Fruit fly (Drosophila melanogaster) whole organism, embryonic: ENCODE measurements around the gene Snx3.

Source experiments
- Awh ChIP-seq: fragments of 200-800 bp; sonication (Bioruptor generic); IDR thresholded peaks from 2 replicates; pipeline ENCODE4, ENCODE4 v1.3.6; 2022; ENCODE audit warnings: missing biosample characterization, missing genetic modification characterization
- CG10274 ChIP-seq: fragments of 200-800 bp; sonication (Bioruptor generic); optimal IDR thresholded peaks from 3 replicates; lab custom pipeline; 2017; ENCODE audit warnings: missing biosample characterization, mild to moderate bottlenecking, missing genetic modification characterization
- CG10543 ChIP-seq: fragments of 200-800 bp; sonication (Bioruptor generic); optimal IDR thresholded peaks from 3 replicates; lab custom pipeline; 2017; ENCODE audit warnings: missing biosample characterization, mild to moderate bottlenecking, missing genetic modification characterization, moderate library complexity
- CG11085 ChIP-seq: fragments of 200-800 bp; sonication (Bioruptor generic); IDR thresholded peaks from 2 replicates; pipeline ENCODE4 v1.3.6; 2022; ENCODE audit warnings: missing biosample characterization, missing genetic modification characterization
- CG12769 ChIP-seq: fragments of 200-800 bp; sonication (Bioruptor generic); optimal IDR thresholded peaks from 2 replicates; lab custom pipeline; 2019; ENCODE audit warnings: missing biosample characterization, mild to moderate bottlenecking, missing genetic modification characterization, moderate library complexity
- CG13894 ChIP-seq: fragments of 200-800 bp; sonication (Bioruptor generic); optimal IDR thresholded peaks from 3 replicates; lab custom pipeline; 2018; ENCODE audit warnings: missing biosample characterization, mild to moderate bottlenecking, missing genetic modification characterization, moderate library complexity
- CG14667 ChIP-seq: fragments of 200-800 bp; sonication (Bioruptor generic); IDR thresholded peaks from 2 replicates; pipeline ENCODE4 v1.3.6; 2022; ENCODE audit warnings: missing biosample characterization, missing genetic modification characterization
- CG15269 ChIP-seq: fragments of 200-800 bp; sonication (Bioruptor generic); optimal IDR thresholded peaks from 2 replicates; lab custom pipeline; 2018; ENCODE audit warnings: missing biosample characterization, mild to moderate bottlenecking, missing genetic modification characterization, moderate library complexity
- CG1603 ChIP-seq: fragments of 200-800 bp; sonication (Bioruptor generic); optimal IDR thresholded peaks from 2 replicates; lab custom pipeline; 2019; ENCODE audit warnings: missing biosample characterization, mild to moderate bottlenecking, missing genetic modification characterization, moderate library complexity
- CG16779 ChIP-seq: fragments of 200-800 bp; sonication (Bioruptor generic); IDR thresholded peaks from 2 replicates; pipeline ENCODE4 v1.3.6; 2022; ENCODE audit warnings: missing biosample characterization, missing genetic modification characterization
- CG18011 ChIP-seq: fragments of 200-800 bp; sonication (Bioruptor generic); optimal IDR thresholded peaks from 2 replicates; lab custom pipeline; 2017; ENCODE audit warnings: missing biosample characterization, missing genetic modification characterization, mild to moderate bottlenecking, moderate library complexity, missing genotype
- CG18764 ChIP-seq: fragments of 200-800 bp; sonication (Bioruptor generic); optimal IDR thresholded peaks from 3 replicates; lab custom pipeline; 2016; ENCODE audit warnings: missing biosample characterization, missing genetic modification characterization
- CG2129 ChIP-seq: fragments of 200-800 bp; sonication (Bioruptor generic); IDR thresholded peaks from 2 replicates; pipeline ENCODE4 v1.3.6; 2022; ENCODE audit warnings: missing biosample characterization, missing genetic modification characterization; ENCODE audit not compliant: partially characterized antibody
- CG2678 ChIP-seq: fragments of 200-800 bp; sonication (Bioruptor generic); optimal IDR thresholded peaks from 3 replicates; lab custom pipeline; 2019; ENCODE audit warnings: missing biosample characterization, mild to moderate bottlenecking, missing genetic modification characterization, moderate library complexity
- CG34224 ChIP-seq: fragments of 200-800 bp; sonication (Bioruptor generic); IDR thresholded peaks from 3 replicates; pipeline ENCODE4 v1.3.6; 2022; ENCODE audit warnings: missing biosample characterization, missing genetic modification characterization; ENCODE audit not compliant: partially characterized antibody
- CG34376 ChIP-seq: fragments of 200-800 bp; sonication (Bioruptor generic); optimal IDR thresholded peaks from 2 replicates; lab custom pipeline; 2018; ENCODE audit warnings: missing biosample characterization, mild to moderate bottlenecking, missing genetic modification characterization
- CG6765 ChIP-seq: fragments of 200-800 bp; sonication (Bioruptor generic); optimal IDR thresholded peaks from 3 replicates; lab custom pipeline; 2017; ENCODE audit warnings: missing biosample characterization, mild to moderate bottlenecking, missing genetic modification characterization
- CG7372 ChIP-seq: fragments of 200-800 bp; sonication (Bioruptor generic); IDR thresholded peaks from 2 replicates; pipeline ENCODE4 v1.3.6; 2022; ENCODE audit warnings: missing biosample characterization, missing genetic modification characterization
- Deaf1 ChIP-seq: fragments of 200-800 bp; optimal IDR thresholded peaks from 3 replicates; lab custom pipeline; 2019; ENCODE audit warnings: missing biosample characterization, mild to moderate bottlenecking, missing genetic modification characterization, moderate library complexity
- ERR ChIP-seq: fragments of 200-800 bp; sonication (Bioruptor generic); optimal IDR thresholded peaks from 2 replicates; lab custom pipeline; 2016; ENCODE audit warnings: missing biosample characterization, missing genetic modification characterization
- Ets65A ChIP-seq: fragments of 200-800 bp; sonication (Bioruptor generic); peaks from one replicate; lab custom pipeline; 2016; ENCODE audit warnings: missing biosample characterization, missing genetic modification characterization
- GATAe ChIP-seq: fragments of 200-800 bp; sonication (Bioruptor generic); conservative IDR thresholded peaks from 2 replicates; pipeline ENCODE4 v1.3.6; 2022; ENCODE audit warnings: missing biosample characterization, missing genetic modification characterization
- H2.0 ChIP-seq: fragments of 200-800 bp; sonication (Bioruptor generic); IDR thresholded peaks from 2 replicates; pipeline ENCODE4 v1.3.6; 2022; ENCODE audit warnings: missing biosample characterization, missing genetic modification characterization
- Hmr ChIP-seq: fragments of 200-800 bp; sonication (Bioruptor generic); optimal IDR thresholded peaks from 3 replicates; lab custom pipeline; 2017; ENCODE audit warnings: mild to moderate bottlenecking, missing biosample characterization, missing genetic modification reagents, missing genetic modification characterization
- Jarid2 ChIP-seq: fragments of 200-800 bp; sonication (Bioruptor generic); optimal IDR thresholded peaks from 3 replicates; lab custom pipeline; 2017; ENCODE audit warnings: mild to moderate bottlenecking, missing biosample characterization, missing genetic modification reagents, missing genetic modification characterization
- MTF-1 ChIP-seq: fragments of 200-800 bp; sonication (Bioruptor generic); optimal IDR thresholded peaks from 2 replicates; lab custom pipeline; 2018; ENCODE audit warnings: missing biosample characterization, mild to moderate bottlenecking, missing genetic modification characterization, borderline replicate concordance
- Med ChIP-seq: fragments of 200-800 bp; sonication (Bioruptor generic); peaks from one replicate; lab custom pipeline; 2016; ENCODE audit warnings: missing biosample characterization, missing genetic modification characterization, mild to moderate bottlenecking, inconsistent platforms, moderate library complexity
- Mes4 ChIP-seq: fragments of 200-800 bp; sonication (Bioruptor generic); optimal IDR thresholded peaks from 2 replicates; lab custom pipeline; 2016; ENCODE audit warnings: missing biosample characterization, missing genetic modification characterization
- Nf-YC ChIP-seq: fragments of 200-800 bp; optimal IDR thresholded peaks from 3 replicates; lab custom pipeline; 2019; ENCODE audit warnings: missing biosample characterization, mild to moderate bottlenecking, missing genetic modification characterization, moderate library complexity
- Ravus ChIP-seq: fragments of 200-800 bp; sonication (Bioruptor generic); IDR thresholded peaks from 2 replicates; pipeline ENCODE4 v1.3.6; 2022; ENCODE audit warnings: missing biosample characterization, missing genetic modification characterization
- Rfx ChIP-seq: fragments of 200-800 bp; sonication (Bioruptor generic); IDR thresholded peaks from 2 replicates; pipeline ENCODE4 v1.3.6; 2022; ENCODE audit warnings: missing biosample characterization, missing genetic modification characterization
- amos ChIP-seq: fragments of 200-800 bp; sonication (Bioruptor generic); IDR thresholded peaks from 2 replicates; pipeline ENCODE4 v1.3.6; 2022; ENCODE audit warnings: missing biosample characterization, missing genetic modification characterization; ENCODE audit not compliant: partially characterized antibody
- cg ChIP-seq: fragments of 200-800 bp; sonication (Bioruptor generic); optimal IDR thresholded peaks from 3 replicates; lab custom pipeline; 2019; ENCODE audit warnings: missing biosample characterization, mild to moderate bottlenecking, missing genetic modification characterization, moderate library complexity
- danr ChIP-seq: fragments of 200-800 bp; sonication (Bioruptor generic); IDR thresholded peaks from 2 replicates; pipeline ENCODE4 v1.3.6; 2022; ENCODE audit warnings: missing biosample characterization, missing genetic modification characterization
- grau ChIP-seq: fragments of 200-800 bp; optimal IDR thresholded peaks from 3 replicates; lab custom pipeline; 2019; ENCODE audit warnings: missing biosample characterization, mild to moderate bottlenecking, missing genetic modification characterization, moderate library complexity
- kay ChIP-seq: fragments of 200-800 bp; sonication (Bioruptor generic); optimal IDR thresholded peaks from 2 replicates; lab custom pipeline; 2016; ENCODE audit warnings: missing biosample characterization, missing genetic modification characterization
- lbe ChIP-seq: fragments of 200-800 bp; sonication (Bioruptor generic); optimal IDR thresholded peaks from 2 replicates; lab custom pipeline; 2016; ENCODE audit warnings: missing biosample characterization, mild to moderate bottlenecking, missing genetic modification characterization
- pum ChIP-seq: fragments of 200-800 bp; sonication (Bioruptor generic); optimal IDR thresholded peaks from 2 replicates; lab custom pipeline; 2016; ENCODE audit warnings: missing biosample characterization, missing genetic modification characterization
- sd ChIP-seq: fragments of 200-800 bp; sonication (Bioruptor generic); optimal IDR thresholded peaks from 3 replicates; lab custom pipeline; 2018; ENCODE audit warnings: missing biosample characterization, mild to moderate bottlenecking, missing genetic modification characterization, moderate library complexity
- seq ChIP-seq: fragments of 200-800 bp; sonication (Bioruptor generic); IDR thresholded peaks from 2 replicates; pipeline ENCODE4 v1.3.6; 2022; ENCODE audit warnings: missing biosample characterization, missing genetic modification characterization
- sim ChIP-seq: fragments of 200-800 bp; sonication (Bioruptor generic); IDR thresholded peaks from 2 replicates; pipeline ENCODE4 v1.3.6; 2022; ENCODE audit warnings: missing biosample characterization, missing genetic modification characterization
- sima ChIP-seq: fragments of 200-800 bp; sonication (Bioruptor generic); optimal IDR thresholded peaks from 2 replicates; lab custom pipeline; 2016; ENCODE audit warnings: missing biosample characterization, missing genetic modification characterization
- sna ChIP-seq: fragments of 200-800 bp; sonication (Bioruptor generic); IDR thresholded peaks from 2 replicates; pipeline ENCODE4 v1.3.6; 2022; ENCODE audit warnings: missing biosample characterization, missing genetic modification characterization; ENCODE audit not compliant: partially characterized antibody
- toy ChIP-seq: fragments of 200-800 bp; sonication (Bioruptor generic); IDR thresholded peaks from 2 replicates; pipeline ENCODE4 v1.3.6; 2022; ENCODE audit warnings: missing biosample characterization, missing genetic modification characterization
- twi ChIP-seq: fragments of 200-800 bp; optimal IDR thresholded peaks from 2 replicates; lab custom pipeline; 2019; ENCODE audit warnings: missing biosample characterization, mild to moderate bottlenecking, missing genetic modification characterization, moderate library complexity
- wdn ChIP-seq: fragments of 200-800 bp; sonication (Bioruptor generic); IDR thresholded peaks from 2 replicates; pipeline ENCODE4 v1.3.6; 2022; ENCODE audit warnings: missing biosample characterization, missing genetic modification characterization
- wek ChIP-seq: fragments of 200-800 bp; sonication (Bioruptor generic); optimal IDR thresholded peaks from 3 replicates; lab custom pipeline; 2018; ENCODE audit warnings: missing biosample characterization, mild to moderate bottlenecking, missing genetic modification characterization, moderate library complexity
- zfh1 ChIP-seq: fragments of 200-800 bp; sonication (Bioruptor generic); IDR thresholded peaks from 3 replicates; pipeline ENCODE4 v1.3.6; 2022; ENCODE audit warnings: missing biosample characterization, missing genetic modification characterization

Gene Snx3

dm6 chr3R:12591672-12592071, 36.2 kb upstream of the Snx3 start (continued):
- TF ChIP-seq Rfx (0 out of 2 replicates have a peak, but pooled peaks have one; percentile 11), CG2678 (tag; lab: Kevin White, UChicago) (peak; percentile 62), CG2129 (GFP tag; lab: Robert Waterston, UW) (no peak), kay (GFP tag; lab: Kevin White, UChicago) (no peak), MTF-1 (no peak), H2.0 (GFP tag; lab: Robert Waterston, UW) (peak; percentile 36; the same call in 1 of the 2 replicates), CG16779 (GFP tag; lab: Robert Waterston, UW) (no peak), pum (GFP tag; lab: Kevin White, UChicago) (peak; percentile 29), zfh1 (GFP tag; lab: Robert Waterston, UW) (no peak; the same call in 2 of the 3 replicates), lbe (GFP tag; lab: Kevin White, UChicago) (no peak), wek (GFP tag; lab: Kevin White, UChicago) (no peak), CG10274 (GFP tag; lab: Kevin White, UChicago) (no peak), wdn (no peak), toy (GFP tag; lab: Robert Waterston, UW) (no peak), Ravus (GFP tag; lab: Robert Waterston, UW) (no peak; the same call in 1 of the 2 replicates), Awh (GFP tag; lab: Robert Waterston, UW) (no peak), CG1603 (tag; lab: Kevin White, UChicago) (peak; percentile 16), CG18764 (no peak), CG11085 (GFP tag; lab: Robert Waterston, UW) (no peak), Mes4 (GFP tag; lab: Kevin White, UChicago) (no peak), grau (peak; percentile 47)

- TF ChIP-seq sim, result no peak
- TF ChIP-seq CG6765 (GFP tag; lab: Kevin White, UChicago), result no peak
- no peak for TF ChIP-seq GATAe (GFP tag; lab: Robert Waterston, UW)
- TF ChIP-seq Med (GFP tag; lab: Kevin White, UChicago), result peak; percentile 78
- TF ChIP-seq CG34376, result peak; percentile 10
- TF ChIP-seq seq, result 0 out of 2 replicates have a peak, but pooled peaks have one; percentile 26
- peak; percentile 26 for TF ChIP-seq Nf-YC (tag; lab: Kevin White, UChicago)
- peak; percentile 48; the same call in 1 of the 2 replicates for TF ChIP-seq sna (GFP tag; lab: Robert Waterston, UW)
- no peak for TF ChIP-seq CG18011
- TF ChIP-seq Hmr (GFP tag; lab: Kevin White, UChicago), result peak; percentile 1
- peak; percentile 91 for TF ChIP-seq CG7372 (GFP tag; lab: Robert Waterston, UW)
- TF ChIP-seq MTF-1, result no peak
- TF ChIP-seq Ets65A (GFP tag; lab: Kevin White, UChicago), result peak; percentile 56
- TF ChIP-seq sd (tag; lab: Kevin White, UChicago), result peak; percentile 72
- peak; percentile 61 for TF ChIP-seq Jarid2
- peak; percentile 22 for TF ChIP-seq CG12769 (tag; lab: Kevin White, UChicago)
- peak; percentile 9 for TF ChIP-seq CG15269 (tag; lab: Kevin White, UChicago)
- no peak for TF ChIP-seq sima (GFP tag; lab: Kevin White, UChicago)
- TF ChIP-seq CG13894 (tag; lab: Kevin White, UChicago), result peak; percentile 35
- no peak for TF ChIP-seq ERR (GFP tag; lab: Kevin White, UChicago)
- no peak for TF ChIP-seq twi (tag; lab: Kevin White, UChicago)
- TF ChIP-seq CG10543 (GFP tag; lab: Kevin White, UChicago), result peak; percentile 51
- no peak for TF ChIP-seq CG14667 (GFP tag; lab: Robert Waterston, UW)
- TF ChIP-seq amos (GFP tag; lab: Robert Waterston, UW), result peak; percentile 5; the same call in 1 of the 2 replicates
- peak; percentile 53; the same call in 1 of the 3 replicates for TF ChIP-seq CG34224 (GFP tag; lab: Robert Waterston, UW)
- TF ChIP-seq CG16779 (GFP tag; lab: Robert Waterston, UW), result 0 out of 2 replicates have a peak, but pooled peaks have one; percentile 62
- TF ChIP-seq cg, result peak; percentile 11
- peak; percentile 95 for TF ChIP-seq Deaf1 (tag; lab: Kevin White, UChicago)
- no peak for TF ChIP-seq danr (GFP tag; lab: Robert Waterston, UW)
Observed at dm6 chr3R:12595187-12595889, 32.5 kb upstream of the Snx3 start, which contains the start of gene Octbeta2R. Gene Octbeta2R (minus strand): TSS chr3R:12595725.
